Fruit fly (Drosophila melanogaster) whole organism, prepupa: ENCODE results near the gene CG43163.

ENCODE experiments used
- Blimp-1 ChIP-seq: fragments of 200-800 bp; sonication (Bioruptor generic); optimal IDR thresholded peaks from 3 replicates; lab custom pipeline; 2017; ENCODE audit warnings: missing biosample characterization, missing genetic modification characterization, mild to moderate bottlenecking, moderate library complexity, missing genetic modification reagents
- CG10631 ChIP-seq: fragments of 200-800 bp; sonication (Bioruptor generic); optimal IDR thresholded peaks from 2 replicates; lab custom pipeline; 2016; ENCODE audit warnings: missing biosample characterization, missing genetic modification characterization
- CG31627 ChIP-seq: fragments of 200-800 bp; sonication (Bioruptor generic); optimal IDR thresholded peaks from 3 replicates; lab custom pipeline; 2016; ENCODE audit warnings: missing biosample characterization, missing genetic modification characterization
- Ets96B ChIP-seq: fragments of 200-800 bp; optimal IDR thresholded peaks from 2 replicates; lab custom pipeline; 2019; ENCODE audit warnings: missing biosample characterization, mild to moderate bottlenecking, missing genetic modification characterization, moderate library complexity
- Sox102F ChIP-seq: fragments of 200-800 bp; sonication (Bioruptor generic); optimal IDR thresholded peaks from 2 replicates; lab custom pipeline; 2016; ENCODE audit warnings: missing biosample characterization, mild to moderate bottlenecking, missing genetic modification characterization
- acj6 ChIP-seq: fragments of 200-800 bp; sonication (Bioruptor generic); optimal IDR thresholded peaks from 3 replicates; lab custom pipeline; 2016; ENCODE audit warnings: missing biosample characterization, missing genetic modification characterization
- salr ChIP-seq, 2 experiments: fragments of 200-800 bp; sonication (Bioruptor generic); optimal IDR thresholded peaks; 3 replicates each; lab custom pipeline; 2016 to 2018; ENCODE audit warnings: missing biosample characterization in 2 of 2, missing genetic modification characterization in 2 of 2, mild to moderate bottlenecking in 1 of 2

- TF ChIP-seq CG31627, result no peak
- no peak for TF ChIP-seq salr (GFP tag; optimal IDR thresholded peaks at IDR 0.05; lab: Kevin White, UChicago)
- TF ChIP-seq acj6 (GFP tag; lab: Kevin White, UChicago), result no peak
- TF ChIP-seq Ets96B (tag; lab: Kevin White, UChicago), result no peak
- no peak for TF ChIP-seq Blimp-1
- no peak for TF ChIP-seq Sox102F (GFP tag; lab: Kevin White, UChicago)
- TF ChIP-seq CG10631 (GFP tag; lab: Kevin White, UChicago), result no peak
These were observed 47.3 kb downstream of the CG43163 start for dm6 chr3L:8459615-8460004.
